Fruit fly (Drosophila melanogaster): ENCODE measurements around the gene CG33159.

CG33159 gene

dm6 chr3L:3224740-3225719 is 20.8 kb upstream of the CG33159 start, which contains the start of gene Larp4B (continued):
- peak; percentile 37 for TF ChIP-seq CG13775 (GFP tag; optimal IDR thresholded peaks at IDR 0.05)
- no peak for TF ChIP-seq kni (GFP tag; optimal IDR thresholded peaks at IDR 0.05)
- peak; percentile 89 for TF ChIP-seq CG4617 (GFP tag; optimal IDR thresholded peaks at IDR 0.05; ENCODE audit: borderline replicate concordance)
- no peak for TF ChIP-seq CG2875 (GFP tag; optimal IDR thresholded peaks at IDR 0.05)
- no peak for TF ChIP-seq Sox102F (GFP tag; optimal IDR thresholded peaks at IDR 0.05)
- peak; percentile 24 for TF ChIP-seq CG10267 (tag; optimal IDR thresholded peaks at IDR 0.05)
- no peak for TF ChIP-seq CG30431 (GFP tag; optimal IDR thresholded peaks at IDR 0.05)
- TF ChIP-seq CTCF (GFP tag; optimal IDR thresholded peaks at IDR 0.05), result peak; percentile 59
- peak; percentile 21; the same call in 1 of the 2 replicates for TF ChIP-seq ato (GFP tag; IDR thresholded peaks at IDR 0.05; ENCODE audit: partially characterized antibody)
- no peak for TF ChIP-seq CG12236 (GFP tag; optimal IDR thresholded peaks at IDR 0.05)
- TF ChIP-seq CG12744 (GFP tag; optimal IDR thresholded peaks at IDR 0.05), result no peak
- no peak for TF ChIP-seq ash1 (GFP tag; optimal IDR thresholded peaks at IDR 0.05)
- peak; percentile 25 for TF ChIP-seq NC2β (GFP tag; optimal IDR thresholded peaks at IDR 0.05)
- peak; percentile 72 for TF ChIP-seq CG16813 (GFP tag; IDR thresholded peaks at IDR 0.05; ENCODE audit: partially characterized antibody)
- TF ChIP-seq CG12659 (GFP tag; optimal IDR thresholded peaks at IDR 0.05), result peak; percentile 27
- TF ChIP-seq CG3163 (GFP tag; optimal IDR thresholded peaks at IDR 0.05), result peak; percentile 1
- TF ChIP-seq CG13123 (GFP tag; optimal IDR thresholded peaks at IDR 0.05), result no peak
- TF ChIP-seq nerfin-2 (GFP tag; IDR thresholded peaks at IDR 0.05; ENCODE audit: partially characterized antibody), result no peak
- peak; percentile 4 for TF ChIP-seq jumu (GFP tag; optimal IDR thresholded peaks at IDR 0.05)
- no peak for TF ChIP-seq Jarid2 (GFP tag; optimal IDR thresholded peaks at IDR 0.05)
- peak; percentile 75 for TF ChIP-seq trem (tag; optimal IDR thresholded peaks at IDR 0.05)
- peak; percentile 6 for TF ChIP-seq CG15601 (tag; optimal IDR thresholded peaks at IDR 0.05)
- TF ChIP-seq CG2199 (GFP tag; IDR thresholded peaks at IDR 0.05), result 0 out of 3 replicates have a peak, but pooled peaks have one; percentile 17
- TF ChIP-seq fu2 (GFP tag; optimal IDR thresholded peaks at IDR 0.05), result peak; percentile 8
- no peak for TF ChIP-seq Eip74EF (GFP tag; optimal IDR thresholded peaks at IDR 0.05)
- TF ChIP-seq sqz (GFP tag; optimal IDR thresholded peaks at IDR 0.05), result peak; percentile 77
- peak; percentile 84 for TF ChIP-seq vvl (GFP tag; IDR thresholded peaks at IDR 0.05)
- peak; percentile 18; the same call in 1 of the 2 replicates for TF ChIP-seq CG4360 (GFP tag; IDR thresholded peaks at IDR 0.05)
- no peak for TF ChIP-seq corto (GFP tag; optimal IDR thresholded peaks at IDR 0.05)
- TF ChIP-seq lilli (GFP tag; optimal IDR thresholded peaks at IDR 0.05), result peak; percentile 53
- peak; percentile 62 for TF ChIP-seq MESR4 (GFP tag; optimal IDR thresholded peaks at IDR 0.05)
- TF ChIP-seq abd-A (tag; optimal IDR thresholded peaks at IDR 0.05), result no peak
- peak; percentile 86 for TF ChIP-seq Sin3A (optimal IDR thresholded peaks at IDR 0.05)
- peak; percentile 91 for TF ChIP-seq pfk (GFP tag; optimal IDR thresholded peaks at IDR 0.05)
- TF ChIP-seq repo (GFP tag; optimal IDR thresholded peaks at IDR 0.05), result no peak
- TF ChIP-seq nerfin-1 (tag; optimal IDR thresholded peaks at IDR 0.05), result peak; percentile 17
- TF ChIP-seq Dll (GFP tag; IDR thresholded peaks at IDR 0.05; ENCODE audit: partially characterized antibody), result peak; percentile 77
- TF ChIP-seq HLH3B (GFP tag; IDR thresholded peaks at IDR 0.05), result no peak
- peak; percentile 7; the same call in 1 of the 2 replicates for TF ChIP-seq Xrp1 (GFP tag; IDR thresholded peaks at IDR 0.05)
- TF ChIP-seq lola (GFP tag; optimal IDR thresholded peaks at IDR 0.05), result no peak
- TF ChIP-seq CG13287 (GFP tag; IDR thresholded peaks at IDR 0.05; ENCODE audit: partially characterized antibody), result peak; percentile 72
- no peak for TF ChIP-seq fd96Cb (tag; optimal IDR thresholded peaks at IDR 0.05)
